Worm (Caenorhabditis elegans) whole organism, mixed stage, embryonic: Measurements from ENCODE around the gene romo-1.
A peak's percentile ranks its signal among the peaks of the same experiment; 100 is the strongest.

Source experiments
- M03D4.4 ChIP-seq: sonication (generic microtip); optimal IDR thresholded peaks from 2 replicates; lab custom pipeline; 2017; ENCODE audit warnings: mild to moderate bottlenecking, missing genetic modification characterization, missing compliant biosample characterization
- blmp-1 ChIP-seq: fragments of 150-350 bp; optimal IDR thresholded peaks from 2 replicates; lab custom pipeline; 2014; ENCODE audit warnings: missing biosample characterization, missing genetic modification characterization
- ceh-39 ChIP-seq: fragments of 150-350 bp; optimal IDR thresholded peaks from 2 replicates; lab custom pipeline; 2014; ENCODE audit warnings: missing biosample characterization, missing genetic modification characterization
- ceh-43 ChIP-seq: fragments of 200-800 bp; sonication (Bioruptor generic); optimal IDR thresholded peaks from 2 replicates; lab custom pipeline; 2018; ENCODE audit warnings: mild to moderate bottlenecking, missing genetic modification characterization, moderate library complexity, missing compliant biosample characterization
- ceh-83 ChIP-seq: fragments of 200-800 bp; sonication (Bioruptor generic); optimal IDR thresholded peaks from 2 replicates; lab custom pipeline; 2018; ENCODE audit warnings: mild to moderate bottlenecking, missing genetic modification characterization, missing compliant biosample characterization
- ces-1 ChIP-seq: fragments of 150-350 bp; optimal IDR thresholded peaks from 2 replicates; lab custom pipeline; 2014; ENCODE audit warnings: missing biosample characterization, missing genetic modification reagents, missing genetic modification characterization
- cnd-1 ChIP-seq: fragments of 200-800 bp; sonication (Bioruptor generic); optimal IDR thresholded peaks from 2 replicates; lab custom pipeline; 2018; ENCODE audit warnings: mild to moderate bottlenecking, missing genetic modification characterization, missing compliant biosample characterization
- drap-1 ChIP-seq: fragments of 200-800 bp; sonication (Bioruptor generic); optimal IDR thresholded peaks from 3 replicates; lab custom pipeline; 2018; ENCODE audit warnings: mild to moderate bottlenecking, missing genetic modification characterization, missing compliant biosample characterization
- elt-3 ChIP-seq: fragments of 150-350 bp; optimal IDR thresholded peaks from 2 replicates; lab custom pipeline; 2014; ENCODE audit warnings: missing biosample characterization, missing genetic modification characterization
- flh-1 ChIP-seq: fragments of 200-800 bp; sonication (Bioruptor generic); optimal IDR thresholded peaks from 2 replicates; lab custom pipeline; 2018; ENCODE audit warnings: mild to moderate bottlenecking, missing genetic modification characterization, moderate library complexity, missing compliant biosample characterization
- ham-2 ChIP-seq: fragments of 200-800 bp; sonication (Bioruptor generic); optimal IDR thresholded peaks from 2 replicates; lab custom pipeline; 2018; ENCODE audit warnings: mild to moderate bottlenecking, missing genetic modification characterization, missing compliant biosample characterization
- hlh-1 ChIP-seq: fragments of 150-350 bp; optimal IDR thresholded peaks from 2 replicates; lab custom pipeline; 2014; ENCODE audit warnings: missing biosample characterization, missing genetic modification reagents, missing genetic modification characterization
- lin-13 ChIP-seq: fragments of 150-350 bp; optimal IDR thresholded peaks from 2 replicates; lab custom pipeline; 2014; ENCODE audit warnings: missing biosample characterization, missing genetic modification characterization
- lin-32 ChIP-seq: fragments of 200-800 bp; sonication (Bioruptor generic); optimal IDR thresholded peaks from 2 replicates; lab custom pipeline; 2018; ENCODE audit warnings: mild to moderate bottlenecking, missing genetic modification characterization, missing compliant biosample characterization
- lsy-2 ChIP-seq: fragments of 150-350 bp; optimal IDR thresholded peaks from 2 replicates; lab custom pipeline; 2014; ENCODE audit warnings: missing biosample characterization, missing genetic modification characterization
- mab-5 ChIP-seq: fragments of 150-350 bp; optimal IDR thresholded peaks from 2 replicates; lab custom pipeline; 2014; ENCODE audit warnings: missing biosample characterization, missing genetic modification characterization
- mep-1 ChIP-seq: fragments of 150-350 bp; optimal IDR thresholded peaks from 2 replicates; lab custom pipeline; 2017; ENCODE audit warnings: missing biosample characterization, missing genetic modification reagents, missing genetic modification characterization, inconsistent platforms
- mls-2 ChIP-seq: sonication (generic microtip); optimal IDR thresholded peaks from 2 replicates; lab custom pipeline; 2016; ENCODE audit warnings: mild to moderate bottlenecking, missing genetic modification characterization, moderate library complexity, missing compliant biosample characterization
- nhr-12 ChIP-seq: fragments of 150-350 bp; optimal IDR thresholded peaks from 2 replicates; lab custom pipeline; 2014; ENCODE audit warnings: missing biosample characterization, missing genetic modification characterization
- nhr-237 ChIP-seq: fragments of 150-350 bp; optimal IDR thresholded peaks from 2 replicates; lab custom pipeline; 2014; ENCODE audit warnings: missing biosample characterization, missing genetic modification characterization
- nhr-28 ChIP-seq: fragments of 150-350 bp; optimal IDR thresholded peaks from 2 replicates; lab custom pipeline; 2014; ENCODE audit warnings: missing biosample characterization, missing genetic modification characterization
- nhr-76 ChIP-seq: sonication (generic microtip); optimal IDR thresholded peaks from 2 replicates; lab custom pipeline; 2017; ENCODE audit warnings: missing biosample characterization, missing genetic modification characterization
- pha-4 ChIP-seq: fragments of 150-350 bp; optimal IDR thresholded peaks from 2 replicates; lab custom pipeline; 2018; ENCODE audit warnings: missing biosample characterization, missing genetic modification reagents, missing genetic modification characterization
- sem-2 ChIP-seq: fragments of 200-800 bp; sonication (Bioruptor generic); optimal IDR thresholded peaks from 2 replicates; lab custom pipeline; 2018; ENCODE audit warnings: mild to moderate bottlenecking, missing genetic modification characterization, missing compliant biosample characterization
- snpc-4 ChIP-seq: fragments of 150-350 bp; optimal IDR thresholded peaks from 2 replicates; lab custom pipeline; 2014; ENCODE audit warnings: missing biosample characterization, missing genetic modification characterization
- tbx-8 ChIP-seq: fragments of 200-800 bp; sonication (Bioruptor generic); optimal IDR thresholded peaks from 2 replicates; lab custom pipeline; 2018; ENCODE audit warnings: mild to moderate bottlenecking, missing genetic modification characterization, moderate library complexity, missing compliant biosample characterization
- unc-120 ChIP-seq: sonication (generic microtip); optimal IDR thresholded peaks from 2 replicates; lab custom pipeline; 2017; ENCODE audit warnings: missing genetic modification characterization, missing compliant biosample characterization; ENCODE audit not compliant: poor library complexity, severe bottlenecking
- unc-39 ChIP-seq: fragments of 150-350 bp; optimal IDR thresholded peaks from 2 replicates; lab custom pipeline; 2014; ENCODE audit warnings: missing biosample characterization, missing genetic modification characterization
- unc-62 ChIP-seq: fragments of 150-350 bp; optimal IDR thresholded peaks from 2 replicates; lab custom pipeline; 2014; ENCODE audit warnings: missing biosample characterization, missing genetic modification reagents, missing genetic modification characterization
- zip-8 ChIP-seq: fragments of 150-350 bp; optimal IDR thresholded peaks from 2 replicates; lab custom pipeline; 2014; ENCODE audit warnings: missing biosample characterization, missing genetic modification characterization
- ztf-11 ChIP-seq: fragments of 150-350 bp; optimal IDR thresholded peaks from 2 replicates; lab custom pipeline; 2014; ENCODE audit warnings: missing biosample characterization, missing genetic modification characterization

romo-1 gene

DNA sequence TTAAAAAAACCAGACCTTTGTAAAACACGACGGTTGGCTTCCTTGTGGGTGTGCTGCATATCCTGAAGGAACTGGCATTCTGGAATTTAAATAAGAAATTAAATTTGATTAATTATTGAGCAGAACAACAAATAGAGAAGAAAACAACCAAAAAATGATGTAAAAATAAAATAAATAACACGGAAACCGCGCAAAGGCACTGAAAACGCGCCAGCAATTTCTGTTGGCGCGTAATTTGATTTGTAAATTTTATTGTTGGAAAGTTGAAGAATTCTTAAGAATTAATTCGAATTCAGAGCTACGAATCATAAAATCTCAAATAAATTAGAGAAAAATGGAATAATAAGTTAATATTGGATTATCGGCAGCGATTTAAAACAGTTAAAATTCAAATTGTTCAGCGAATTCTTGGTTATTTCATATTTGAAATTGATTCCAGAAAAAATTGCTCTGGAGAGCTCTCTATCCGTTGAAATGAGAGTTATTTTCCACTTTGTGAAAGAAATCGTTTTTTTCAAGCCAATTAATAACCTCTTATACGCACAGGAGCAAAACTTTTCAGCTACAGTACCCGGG is at the start of gene romo-1:
Gene romo-1 (minus strand): TSS at position 79 of the 576 bp plus-strand sequence.
- TF ChIP-seq mep-1, result peak; percentile 37
- TF ChIP-seq M03D4.4 (tag; lab: Kevin White, UChicago), result no peak
- TF ChIP-seq ces-1 (GFP tag; lab: Kevin White, UChicago), result peak; percentile 84
- TF ChIP-seq nhr-28 (tag; lab: Kevin White, UChicago), result no peak
- no peak for TF ChIP-seq unc-39 (tag; lab: Kevin White, UChicago)
- TF ChIP-seq ztf-11 (tag; lab: Kevin White, UChicago), result no peak
- no peak for TF ChIP-seq unc-120 (tag; lab: Kevin White, UChicago)
- no peak for TF ChIP-seq blmp-1 (tag; lab: Kevin White, UChicago)
- TF ChIP-seq ceh-83 (GFP tag; lab: Kevin White, UChicago), result no peak
- TF ChIP-seq lin-13, result no peak
- TF ChIP-seq lsy-2 (tag; lab: Kevin White, UChicago), result peak; percentile 38
- TF ChIP-seq cnd-1 (tag; lab: Kevin White, UChicago), result no peak
- no peak for TF ChIP-seq ham-2 (GFP tag; lab: Kevin White, UChicago)
- no peak for TF ChIP-seq zip-8
- no peak for TF ChIP-seq elt-3 (tag; lab: Kevin White, UChicago)
- TF ChIP-seq drap-1 (GFP tag; lab: Kevin White, UChicago), result no peak
- peak; percentile 13 for TF ChIP-seq pha-4 (tag; lab: Kevin White, UChicago)
- no peak for TF ChIP-seq nhr-12 (tag; lab: Kevin White, UChicago)
- no peak for TF ChIP-seq mab-5
- no peak for TF ChIP-seq lin-32 (GFP tag; lab: Kevin White, UChicago)
- TF ChIP-seq nhr-237 (tag; lab: Kevin White, UChicago), result peak; percentile 29
- TF ChIP-seq sem-2 (GFP tag; lab: Kevin White, UChicago), result no peak
- no peak for TF ChIP-seq flh-1 (GFP tag; lab: Kevin White, UChicago)
- TF ChIP-seq unc-62, result no peak
- no peak for TF ChIP-seq snpc-4 (tag; lab: Kevin White, UChicago)
- TF ChIP-seq ceh-43 (GFP tag; lab: Kevin White, UChicago), result no peak

DNA sequence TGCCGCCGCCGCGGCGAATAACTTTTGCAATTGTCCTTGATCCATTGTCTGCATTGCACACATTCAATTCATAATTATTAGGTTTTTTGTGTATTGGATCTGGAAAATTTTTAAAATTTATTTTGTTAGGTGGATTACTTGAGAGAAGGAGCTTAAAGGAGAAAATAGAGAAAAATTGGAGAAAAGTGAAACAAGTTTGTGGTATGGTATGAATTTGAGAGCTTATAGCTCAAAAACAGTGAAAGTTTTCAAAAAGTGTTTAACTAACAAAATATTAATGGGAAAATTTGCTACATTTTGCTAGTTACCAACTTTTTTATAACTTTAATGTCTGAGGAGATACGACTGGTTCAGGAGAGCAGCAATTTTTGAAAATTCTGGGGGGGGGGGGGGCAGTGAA is 48.0 kb upstream of the romo-1 start, which contains the start of gene ztf-22:
Gene ztf-22 (minus strand): TSS at position 101 of the 400 bp plus-strand sequence.
- no peak for TF ChIP-seq pha-4 (tag; lab: Kevin White, UChicago)
- TF ChIP-seq, all 35 proteins: peak for 0

ce11 chrII:13284148-13284547 is 46.4 kb upstream of the romo-1 start:
- TF ChIP-seq drap-1 (GFP tag; lab: Kevin White, UChicago) (no peak), zip-8 (peak; percentile 38), ceh-83 (GFP tag; lab: Kevin White, UChicago) (no peak)

DNA sequence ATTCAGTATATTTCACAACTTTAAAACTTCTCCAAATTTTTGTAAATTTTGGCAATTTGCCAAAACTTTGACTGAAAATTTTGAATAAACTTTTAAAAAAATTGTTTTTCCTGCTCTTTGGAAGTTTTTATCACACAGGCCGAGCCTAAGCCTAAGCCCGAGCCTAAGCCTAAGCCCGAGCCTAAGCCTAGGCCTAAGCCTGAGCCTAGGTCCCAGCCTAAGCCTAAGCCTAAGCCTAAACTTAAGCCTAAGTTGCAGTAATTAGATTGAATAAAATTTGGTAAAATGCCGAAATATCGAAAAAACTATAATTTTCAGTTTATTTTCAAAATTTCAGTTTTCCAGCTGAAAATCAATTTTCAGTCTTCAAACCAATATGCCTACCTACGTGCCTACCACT is 45.8 kb upstream of the romo-1 start:
- no peak for TF ChIP-seq ham-2 (GFP tag; lab: Kevin White, UChicago)

ce11 chrII:13282566-13282965 is 44.9 kb upstream of the romo-1 start:
- TF ChIP-seq mab-5, result no peak
- TF ChIP-seq nhr-76, result no peak
- TF ChIP-seq tbx-8 (GFP tag; lab: Kevin White, UChicago), result no peak
- TF ChIP-seq ceh-83 (GFP tag; lab: Kevin White, UChicago), result no peak
- TF ChIP-seq sem-2 (GFP tag; lab: Kevin White, UChicago), result no peak
- no peak for TF ChIP-seq ceh-39 (tag; lab: Kevin White, UChicago)
- TF ChIP-seq flh-1 (GFP tag; lab: Kevin White, UChicago), result no peak
- no peak for TF ChIP-seq lin-13
- no peak for TF ChIP-seq ham-2 (GFP tag; lab: Kevin White, UChicago)
- TF ChIP-seq lsy-2 (tag; lab: Kevin White, UChicago), result no peak
- no peak for TF ChIP-seq nhr-12 (tag; lab: Kevin White, UChicago)
- TF ChIP-seq mls-2, result no peak
- TF ChIP-seq lin-32 (GFP tag; lab: Kevin White, UChicago), result no peak
- no peak for TF ChIP-seq ceh-43 (GFP tag; lab: Kevin White, UChicago)
- no peak for TF ChIP-seq drap-1 (GFP tag; lab: Kevin White, UChicago)
- no peak for TF ChIP-seq mep-1
- TF ChIP-seq hlh-1 (tag; lab: Kevin White, UChicago), result no peak
